Fruit fly (Drosophila melanogaster): ENCODE results near the gene CG13318.

The CG13318 gene

DNA sequence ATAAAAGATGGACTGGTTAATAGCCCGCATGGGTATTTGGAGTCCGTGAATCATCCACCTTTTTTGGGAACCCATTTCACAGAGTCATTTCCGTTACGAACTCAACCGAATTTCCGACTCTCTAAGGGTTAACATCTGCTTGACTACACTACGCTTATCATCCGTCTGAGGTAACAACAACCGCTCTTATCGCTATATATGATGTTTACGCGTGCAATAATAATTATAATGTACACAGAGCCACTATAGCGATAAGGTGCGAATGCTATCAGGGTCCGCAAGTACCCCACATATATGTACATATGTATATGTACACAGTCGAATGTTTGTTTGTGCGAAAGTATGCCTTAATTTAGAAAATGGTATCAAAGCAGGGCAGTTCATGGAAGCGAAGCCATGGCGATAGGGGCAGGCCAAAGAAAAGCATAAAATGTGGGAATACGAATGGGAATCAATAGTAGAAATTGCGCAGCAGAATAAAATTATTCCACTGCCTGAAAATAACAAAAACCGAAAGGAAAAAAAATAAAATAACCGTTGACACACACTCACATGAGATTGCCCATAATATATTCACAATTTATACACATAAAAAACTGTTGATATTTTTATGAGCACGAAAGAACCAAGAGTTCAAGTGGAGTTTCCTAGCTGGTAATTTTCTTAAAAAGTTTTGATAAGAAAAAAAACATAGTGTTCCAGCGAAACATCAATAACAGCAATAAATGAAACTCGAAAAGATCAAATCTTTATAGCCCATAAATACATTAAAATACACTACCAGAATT lies 38.1 kb upstream of the CG13318 start (continued):
- 0 out of 3 replicates have a peak, but pooled peaks have one; percentile 38 for TF ChIP-seq CG11456 (GFP tag; IDR thresholded peaks at IDR 0.05)
- TF ChIP-seq CG12942 (GFP tag; optimal IDR thresholded peaks at IDR 0.05), result peak; percentile 75
- peak; percentile 24 for TF ChIP-seq Dad (GFP tag; optimal IDR thresholded peaks at IDR 0.05)
- peak; percentile 32 for TF ChIP-seq zen (tag; optimal IDR thresholded peaks at IDR 0.05)
- peak; percentile 97 for TF ChIP-seq HmgZ (tag; optimal IDR thresholded peaks at IDR 0.05)
- peak; percentile 74 for TF ChIP-seq ewg (GFP tag; optimal IDR thresholded peaks at IDR 0.05)
- TF ChIP-seq trem (tag; optimal IDR thresholded peaks at IDR 0.05), result no peak
- TF ChIP-seq chn (GFP tag; optimal IDR thresholded peaks at IDR 0.05), result peak; percentile 38
- TF ChIP-seq gem (tag; optimal IDR thresholded peaks at IDR 0.05), result peak; percentile 69
- TF ChIP-seq CG12744 (GFP tag; optimal IDR thresholded peaks at IDR 0.05), result peak; percentile 73
- peak; percentile 44 for TF ChIP-seq tx (GFP tag; optimal IDR thresholded peaks at IDR 0.05)
- TF ChIP-seq CG2712 (tag; optimal IDR thresholded peaks at IDR 0.05), result peak; percentile 32
- no peak for TF ChIP-seq h (optimal IDR thresholded peaks at IDR 0.05)
- TF ChIP-seq CG17568 (GFP tag; optimal IDR thresholded peaks at IDR 0.05), result peak; percentile 96
- peak; percentile 29 for TF ChIP-seq CG3995 (GFP tag; optimal IDR thresholded peaks at IDR 0.05)
- peak; percentile 57 to 78 for TF ChIP-seq Hr51 (GFP tag; optimal IDR thresholded peaks at IDR 0.05)
- peak; percentile 73 for TF ChIP-seq scrt (GFP tag; optimal IDR thresholded peaks at IDR 0.05)
- peak; percentile 63 for TF ChIP-seq CG10462 (GFP tag; optimal IDR thresholded peaks at IDR 0.05)
- TF ChIP-seq ci (GFP tag; IDR thresholded peaks at IDR 0.05), result peak; percentile 95
- 0 out of 3 replicates have a peak, but pooled peaks have one; percentile 7 for TF ChIP-seq CG6175 (GFP tag; IDR thresholded peaks at IDR 0.05)
- TF ChIP-seq tio (GFP tag; optimal IDR thresholded peaks at IDR 0.05), result peak; percentile 64
- TF ChIP-seq lmd (GFP tag; IDR thresholded peaks at IDR 0.05), result peak; percentile 64; the same call in 1 of the 2 replicates
- TF ChIP-seq CG18619 (GFP tag; optimal IDR thresholded peaks at IDR 0.05), result peak; percentile 90
- no peak for TF ChIP-seq D (optimal IDR thresholded peaks at IDR 0.05)
- TF ChIP-seq D (GFP tag; optimal IDR thresholded peaks at IDR 0.05), result peak; percentile 61
- TF ChIP-seq CG33213 (GFP tag; optimal IDR thresholded peaks at IDR 0.05), result peak; percentile 84
- TF ChIP-seq HLH4C (GFP tag; IDR thresholded peaks at IDR 0.05; ENCODE audit: partially characterized antibody), result 0 out of 3 replicates have a peak, but pooled peaks have one; percentile 7
- TF ChIP-seq maf-S (GFP tag; optimal IDR thresholded peaks at IDR 0.05), result peak; percentile 47
- TF ChIP-seq HHEX (GFP tag; optimal IDR thresholded peaks at IDR 0.05), result peak; percentile 93
- peak; percentile 82 for TF ChIP-seq Mes4 (GFP tag; optimal IDR thresholded peaks at IDR 0.05)
- no peak for TF ChIP-seq CG16813 (GFP tag; IDR thresholded peaks at IDR 0.05; ENCODE audit: partially characterized antibody)
- peak; percentile 15 for TF ChIP-seq Sry-δ (GFP tag; optimal IDR thresholded peaks at IDR 0.05)
- TF ChIP-seq CG18262 (tag; optimal IDR thresholded peaks at IDR 0.05), result peak; percentile 54
- 0 out of 2 replicates have a peak, but pooled peaks have one; percentile 53 for TF ChIP-seq sim (GFP tag; IDR thresholded peaks at IDR 0.05)
- peak; percentile 98 for TF ChIP-seq CG17912 (GFP tag; optimal IDR thresholded peaks at IDR 0.05)
- TF ChIP-seq tin (GFP tag; optimal IDR thresholded peaks at IDR 0.05), result no peak
- peak; percentile 89 for TF ChIP-seq CG13123 (GFP tag; optimal IDR thresholded peaks at IDR 0.05)
- TF ChIP-seq CHES-1-like (GFP tag; optimal IDR thresholded peaks at IDR 0.05), result peak; percentile 67
- peak; percentile 15 for TF ChIP-seq jing (GFP tag; optimal IDR thresholded peaks at IDR 0.05)
- TF ChIP-seq CG4328 (GFP tag; optimal IDR thresholded peaks at IDR 0.05), result peak; percentile 93
- TF ChIP-seq Mrtf (GFP tag; IDR thresholded peaks at IDR 0.05), result peak; percentile 52; the same call in 1 of the 3 replicates
- no peak; the same call in 2 of the 3 replicates for TF ChIP-seq CG17361 (GFP tag; IDR thresholded peaks at IDR 0.05)
- peak; percentile 78 for TF ChIP-seq sd (tag; optimal IDR thresholded peaks at IDR 0.05)
- peak; percentile 76 for TF ChIP-seq Mad (GFP tag; optimal IDR thresholded peaks at IDR 0.05)
- peak; percentile 71 for TF ChIP-seq CG8281 (tag; optimal IDR thresholded peaks at IDR 0.05)
- peak; percentile 47 for TF ChIP-seq CG10979 (tag; optimal IDR thresholded peaks at IDR 0.05)
- no peak for TF ChIP-seq cato (GFP tag; optimal IDR thresholded peaks at IDR 0.05; ENCODE audit: borderline replicate concordance)
- TF ChIP-seq CG7745 (tag; optimal IDR thresholded peaks at IDR 0.05), result peak; percentile 95
- TF ChIP-seq ab (GFP tag; optimal IDR thresholded peaks at IDR 0.05), result no peak

Data from whole organism, embryonic.